ENCODE assay signal across 2 worm cellular contexts in genomic region chrII:4007972-4008371, ce11.
TF ChIP-seq lines count a peak whose summit lies in the region.

No protein-coding gene starts in this region.

TF ChIP-seq in whole organism, L4 larva, 104 proteins besides CTCF, POLR2A, EP300 and RAD21:
- TF ChIP-seq ZK337.2 (GFP tag; IDR thresholded peaks at IDR 0.05; lab: Robert Waterston, UW) = no peak
- TF ChIP-seq daf-12 (tag; optimal IDR thresholded peaks at IDR 0.05; lab: Kevin White, UChicago) = no peak
- no peak for TF ChIP-seq tra-1 (GFP tag; IDR thresholded peaks at IDR 0.05; lab: Robert Waterston, UW)
- peak in 1 of 2 experiments; percentile 44 for TF ChIP-seq unc-62 (GFP tag; optimal IDR thresholded peaks at IDR 0.05 in 1 of 2; lab: Kevin White, UChicago)
- TF ChIP-seq unc-62 (tag; optimal IDR thresholded peaks at IDR 0.05; lab: Kevin White, UChicago) = no peak
- TF ChIP-seq dmd-6 (GFP tag; IDR thresholded peaks at IDR 0.05; lab: Robert Waterston, UW) = no peak
- TF ChIP-seq gei-8 (GFP tag; optimal IDR thresholded peaks at IDR 0.05; lab: Kevin White, UChicago) = no peak
- TF ChIP-seq duxl-1 (tag; optimal IDR thresholded peaks at IDR 0.05; lab: Kevin White, UChicago; ENCODE audit: poor library complexity) = no peak
- peak; percentile 79 for TF ChIP-seq set-16 (GFP tag; IDR thresholded peaks at IDR 0.05; lab: Robert Waterston, UW)

TF ChIP-seq in whole organism, young adult, 124 proteins besides CTCF, POLR2A, EP300 and RAD21:
- TF ChIP-seq lsl-1 (GFP tag; optimal IDR thresholded peaks at IDR 0.05; lab: Kevin White, UChicago) = no peak
- no peak for TF ChIP-seq lin-26 (GFP tag; IDR thresholded peaks at IDR 0.05; lab: Robert Waterston, UW)
- no peak for TF ChIP-seq K12H6.12 (tag; optimal IDR thresholded peaks at IDR 0.05; lab: Kevin White, UChicago)
- peak; percentile 78 for TF ChIP-seq zfh-2 (GFP tag; conservative IDR thresholded peaks at IDR 0.05; lab: Robert Waterston, UW)
- TF ChIP-seq F49E8.2 (tag; optimal IDR thresholded peaks at IDR 0.05; lab: Kevin White, UChicago; ENCODE audit: insufficient read depth) = no peak
- TF ChIP-seq hmg-20 (GFP tag; IDR thresholded peaks at IDR 0.05; lab: Robert Waterston, UW) = no peak
- 0 out of 2 replicates have a peak, but pooled peaks have one; percentile 43 for TF ChIP-seq sea-2 (GFP tag; IDR thresholded peaks at IDR 0.05; lab: Robert Waterston, UW)
- TF ChIP-seq egrh-3 (GFP tag; IDR thresholded peaks at IDR 0.05; lab: Robert Waterston, UW) = peak; percentile 37; the same call in 1 of the 2 replicates
- no peak for TF ChIP-seq cebp-2 (GFP tag; IDR thresholded peaks at IDR 0.05; lab: Robert Waterston, UW)
